Worm (Caenorhabditis elegans) whole organism, L4/young adult: Measurements from ENCODE around the gene srv-3.

Source experiments
- dao-5 ChIP-seq: sonication (generic microtip); optimal IDR thresholded peaks from 2 replicates; lab custom pipeline; 2016; ENCODE audit warnings: missing genotype, missing genetic modification characterization, moderate library complexity, missing compliant biosample characterization
- him-1 ChIP-seq: sonication (generic microtip); optimal IDR thresholded peaks from 2 replicates; lab custom pipeline; 2016; ENCODE audit warnings: missing genotype, missing genetic modification reagents, missing genetic modification characterization, missing compliant biosample characterization

DNA sequence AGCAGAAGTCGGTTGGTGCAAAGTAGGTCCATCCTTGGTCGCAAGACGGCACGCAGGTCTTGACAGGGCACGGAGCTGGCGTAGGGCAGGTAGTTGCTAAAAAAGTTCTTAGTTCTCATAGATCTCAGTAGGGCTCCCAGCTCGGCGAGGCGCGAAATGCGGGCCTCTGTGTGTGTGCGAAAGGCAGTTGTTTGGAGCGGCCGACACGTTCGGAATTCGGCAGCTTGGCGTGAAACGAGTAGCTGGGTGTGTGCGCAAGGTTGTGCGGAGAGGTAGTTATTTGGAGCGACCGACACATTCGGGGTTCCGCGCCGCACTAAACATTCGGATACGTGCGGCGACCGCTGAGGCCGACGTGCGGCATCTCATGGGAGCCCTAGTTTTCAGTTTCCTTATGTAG lies 44.1 kb upstream of the srv-3 start:
- TF ChIP-seq him-1 (tag; lab: Kevin White, UChicago) (no peak), dao-5 (tag; lab: Kevin White, UChicago) (no peak)
